Fruit fly (Drosophila melanogaster) whole organism, prepupa: Measurements from ENCODE around the gene CG17349.

Experiments used
- Blimp-1 ChIP-seq: fragments of 200-800 bp; sonication (Bioruptor generic); optimal IDR thresholded peaks from 3 replicates; lab custom pipeline; 2017; ENCODE audit warnings: missing biosample characterization, missing genetic modification characterization, mild to moderate bottlenecking, moderate library complexity, missing genetic modification reagents
- CG10669 ChIP-seq: fragments of 200-800 bp; sonication (Bioruptor generic); optimal IDR thresholded peaks from 3 replicates; lab custom pipeline; 2018; ENCODE audit warnings: missing biosample characterization, mild to moderate bottlenecking, missing genetic modification characterization, moderate library complexity
- CG32006 ChIP-seq: fragments of 200-800 bp; sonication (Bioruptor generic); optimal IDR thresholded peaks from 3 replicates; lab custom pipeline; 2017; ENCODE audit warnings: missing biosample characterization, mild to moderate bottlenecking, missing genetic modification characterization
- CG6163 ChIP-seq: fragments of 200-800 bp; sonication (Bioruptor generic); IDR thresholded peaks from 3 replicates; pipeline ENCODE4 v1.3.6; 2022; ENCODE audit warnings: missing biosample characterization, missing genetic modification characterization
- CG6808 ChIP-seq: fragments of 200-800 bp; sonication (Bioruptor generic); optimal IDR thresholded peaks from 3 replicates; lab custom pipeline; 2017; ENCODE audit warnings: missing biosample characterization, missing genetic modification characterization, mild to moderate bottlenecking, moderate library complexity, missing genetic modification reagents
- CG9139 ChIP-seq: fragments of 200-800 bp; sonication (Bioruptor generic); optimal IDR thresholded peaks from 3 replicates; lab custom pipeline; 2017; ENCODE audit warnings: missing biosample characterization, mild to moderate bottlenecking, missing genetic modification characterization
- Gug ChIP-seq: fragments of 200-800 bp; sonication (Bioruptor generic); IDR thresholded peaks from 2 replicates; pipeline ENCODE4 v1.3.6; 2022; ENCODE audit warnings: missing biosample characterization, missing genetic modification characterization
- Lpt ChIP-seq: fragments of 200-800 bp; sonication (Bioruptor generic); optimal IDR thresholded peaks from 3 replicates; lab custom pipeline; 2016; ENCODE audit warnings: missing biosample characterization, missing genetic modification characterization
- Sox102F ChIP-seq: fragments of 200-800 bp; sonication (Bioruptor generic); optimal IDR thresholded peaks from 2 replicates; lab custom pipeline; 2016; ENCODE audit warnings: missing biosample characterization, mild to moderate bottlenecking, missing genetic modification characterization
- Sox14 ChIP-seq: fragments of 200-800 bp; sonication (Bioruptor generic); optimal IDR thresholded peaks from 3 replicates; lab custom pipeline; 2016; ENCODE audit warnings: missing biosample characterization, missing genetic modification characterization
- cyc ChIP-seq: fragments of 200-800 bp; sonication (Bioruptor generic); optimal IDR thresholded peaks from 3 replicates; lab custom pipeline; 2016; ENCODE audit warnings: missing biosample characterization, missing genetic modification characterization
- esn ChIP-seq: fragments of 200-800 bp; sonication (Bioruptor generic); optimal IDR thresholded peaks from 2 replicates; lab custom pipeline; 2016; ENCODE audit warnings: missing biosample characterization, mild to moderate bottlenecking, missing genetic modification characterization, moderate library complexity
- svp ChIP-seq: fragments of 200-800 bp; sonication (Bioruptor generic); peaks from one replicate; lab custom pipeline; 2016; ENCODE audit warnings: missing biosample characterization, missing genetic modification characterization

DNA sequence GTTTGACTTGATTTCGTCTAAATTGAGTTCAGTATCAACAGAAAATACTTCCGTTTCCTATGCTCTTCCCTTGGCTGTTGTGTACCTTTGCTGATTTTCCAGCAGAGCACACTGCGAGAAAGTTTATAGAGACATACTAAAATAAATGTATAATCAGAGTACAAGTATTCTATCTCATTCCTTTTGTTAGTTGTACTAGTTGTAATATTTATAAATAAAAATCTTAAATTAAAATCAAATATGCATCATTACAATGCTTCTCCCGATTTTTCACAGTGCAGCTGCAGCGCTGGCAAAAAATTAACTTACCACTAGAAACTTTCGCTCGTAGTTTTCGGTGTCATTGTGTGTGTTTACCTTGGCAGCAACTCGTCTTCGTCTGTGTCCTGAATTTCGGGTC is 35.2 kb upstream of the CG17349 start:
- TF ChIP-seq Sox102F (GFP tag; lab: Kevin White, UChicago), result no peak
- peak; percentile 42; the same call in 1 of the 3 replicates for TF ChIP-seq CG6163 (GFP tag; lab: Robert Waterston, UW)
- TF ChIP-seq Blimp-1, result no peak
- peak; percentile 18 for TF ChIP-seq svp (GFP tag; lab: Kevin White, UChicago)
- TF ChIP-seq Sox14 (GFP tag; lab: Kevin White, UChicago), result no peak
- TF ChIP-seq CG32006 (GFP tag; lab: Kevin White, UChicago), result peak; percentile 57
- no peak for TF ChIP-seq cyc (GFP tag; lab: Kevin White, UChicago)
- TF ChIP-seq CG10669 (GFP tag; lab: Kevin White, UChicago), result peak; percentile 24
- TF ChIP-seq CG9139 (GFP tag; lab: Kevin White, UChicago), result no peak
- no peak for TF ChIP-seq Lpt (GFP tag; lab: Kevin White, UChicago)
- peak; percentile 11 for TF ChIP-seq esn (GFP tag; lab: Kevin White, UChicago)
- TF ChIP-seq Gug (GFP tag; lab: Robert Waterston, UW), result no peak
- no peak for TF ChIP-seq CG6808
